Fruit fly (Drosophila melanogaster) whole organism, embryonic: ENCODE data around the gene CG31957.

Experiments used
- Bdp1 ChIP-seq: fragments of 200-800 bp; sonication (Bioruptor generic); optimal IDR thresholded peaks from 3 replicates; lab custom pipeline; 2016; ENCODE audit warnings: missing biosample characterization, missing genetic modification characterization
- Blimp-1 ChIP-seq: fragments of 200-800 bp; sonication (Bioruptor generic); optimal IDR thresholded peaks from 3 replicates; lab custom pipeline; 2018; ENCODE audit warnings: missing biosample characterization, missing genetic modification characterization, mild to moderate bottlenecking, moderate library complexity, missing genetic modification reagents
- CG10431 ChIP-seq: fragments of 200-800 bp; sonication (Bioruptor generic); optimal IDR thresholded peaks from 3 replicates; lab custom pipeline; 2018; ENCODE audit warnings: missing biosample characterization, mild to moderate bottlenecking, missing genetic modification characterization
- CG11093 ChIP-seq: fragments of 200-800 bp; sonication (Bioruptor generic); IDR thresholded peaks from 3 replicates; pipeline ENCODE4 v1.3.6; 2022; ENCODE audit warnings: missing biosample characterization, missing genetic modification characterization
- CG11456 ChIP-seq: fragments of 200-800 bp; sonication (Bioruptor generic); IDR thresholded peaks from 3 replicates; pipeline ENCODE4 v1.3.6; 2022; ENCODE audit warnings: missing biosample characterization, missing genetic modification characterization
- CG11504 ChIP-seq: fragments of 200-800 bp; sonication (Bioruptor generic); optimal IDR thresholded peaks from 3 replicates; lab custom pipeline; 2019; ENCODE audit warnings: missing biosample characterization, mild to moderate bottlenecking, missing genetic modification characterization, moderate library complexity
- CG11696 ChIP-seq: fragments of 200-800 bp; sonication (Bioruptor generic); IDR thresholded peaks from 2 replicates; pipeline ENCODE4 v1.3.6; 2022; ENCODE audit warnings: missing biosample characterization, missing genetic modification characterization
- CG12155 ChIP-seq: fragments of 200-800 bp; sonication (Bioruptor generic); optimal IDR thresholded peaks from 3 replicates; lab custom pipeline; 2016; ENCODE audit warnings: missing biosample characterization, missing genetic modification characterization
- CG12236 ChIP-seq: fragments of 200-800 bp; sonication (Bioruptor generic); optimal IDR thresholded peaks from 2 replicates; lab custom pipeline; 2016; ENCODE audit warnings: missing biosample characterization, missing genetic modification characterization
- CG13624 ChIP-seq: fragments of 200-800 bp; sonication (Bioruptor generic); optimal IDR thresholded peaks from 2 replicates; lab custom pipeline; 2016; ENCODE audit warnings: missing biosample characterization, missing genetic modification characterization
- CG15479 ChIP-seq: fragments of 200-800 bp; sonication (Bioruptor generic); optimal IDR thresholded peaks from 3 replicates; lab custom pipeline; 2019; ENCODE audit warnings: missing biosample characterization, mild to moderate bottlenecking, missing genetic modification characterization, moderate library complexity
- CG16863 ChIP-seq: fragments of 200-800 bp; sonication (Bioruptor generic); optimal IDR thresholded peaks from 3 replicates; lab custom pipeline; 2016; ENCODE audit warnings: missing biosample characterization, missing genetic modification characterization
- CG17328 ChIP-seq: fragments of 200-800 bp; sonication (Bioruptor generic); IDR thresholded peaks from 2 replicates; pipeline ENCODE4 v1.3.6; 2022; ENCODE audit warnings: missing biosample characterization, missing genetic modification characterization
- CG18599 ChIP-seq: fragments of 200-800 bp; sonication (Bioruptor generic); optimal IDR thresholded peaks from 3 replicates; lab custom pipeline; 2017; ENCODE audit warnings: missing biosample characterization, missing genetic modification characterization, mild to moderate bottlenecking, moderate library complexity, missing genetic modification reagents
- CG2120 ChIP-seq: fragments of 200-800 bp; sonication (Bioruptor generic); optimal IDR thresholded peaks from 3 replicates; lab custom pipeline; 2016; ENCODE audit warnings: missing biosample characterization, missing genetic modification characterization
- CG32532 ChIP-seq: fragments of 200-800 bp; sonication (Bioruptor generic); IDR thresholded peaks from 2 replicates; pipeline ENCODE4 v1.3.6; 2022; ENCODE audit warnings: missing biosample characterization, missing genetic modification characterization
- CG32772 ChIP-seq: fragments of 200-800 bp; sonication (Bioruptor generic); IDR thresholded peaks from 2 replicates; pipeline ENCODE4 v1.3.6; 2022; ENCODE audit warnings: missing biosample characterization, missing genetic modification characterization
- CG4328 ChIP-seq: fragments of 200-800 bp; sonication (Bioruptor generic); optimal IDR thresholded peaks from 3 replicates; lab custom pipeline; 2017; ENCODE audit warnings: missing biosample characterization, missing genetic modification reagents, missing genetic modification characterization
- CG6272 ChIP-seq: fragments of 200-800 bp; sonication (Bioruptor generic); IDR thresholded peaks from 2 replicates; pipeline ENCODE4 v1.3.6; 2022; ENCODE audit warnings: missing biosample characterization, missing genetic modification characterization
- CG8765 ChIP-seq: fragments of 200-800 bp; sonication (Bioruptor generic); IDR thresholded peaks from 2 replicates; pipeline ENCODE4 v1.3.6; 2022; ENCODE audit warnings: missing biosample characterization, missing genetic modification characterization
- CHES-1-like ChIP-seq: fragments of 200-800 bp; sonication (Bioruptor generic); optimal IDR thresholded peaks from 2 replicates; lab custom pipeline; 2016; ENCODE audit warnings: missing biosample characterization, missing genetic modification characterization
- CTCF ChIP-seq: fragments of 200-800 bp; sonication (Bioruptor generic); optimal IDR thresholded peaks from 2 replicates; lab custom pipeline; 2017; ENCODE audit warnings: missing biosample characterization, mild to moderate bottlenecking, missing genetic modification characterization, moderate library complexity
- GATAe ChIP-seq: fragments of 200-800 bp; sonication (Bioruptor generic); conservative IDR thresholded peaks from 2 replicates; pipeline ENCODE4 v1.3.6; 2022; ENCODE audit warnings: missing biosample characterization, missing genetic modification characterization
- H15 ChIP-seq: fragments of 200-800 bp; sonication (Bioruptor generic); IDR thresholded peaks from 3 replicates; pipeline ENCODE4 v1.3.6; 2022; ENCODE audit warnings: missing biosample characterization, missing genetic modification characterization
- H2.0 ChIP-seq: fragments of 200-800 bp; sonication (Bioruptor generic); IDR thresholded peaks from 2 replicates; pipeline ENCODE4 v1.3.6; 2022; ENCODE audit warnings: missing biosample characterization, missing genetic modification characterization
- HLH54F ChIP-seq: fragments of 200-800 bp; sonication (Bioruptor generic); optimal IDR thresholded peaks from 3 replicates; lab custom pipeline; 2016; ENCODE audit warnings: missing biosample characterization, missing genetic modification characterization
- Opbp ChIP-seq: fragments of 200-800 bp; sonication (Bioruptor generic); IDR thresholded peaks from 3 replicates; pipeline ENCODE4 v1.3.6; 2022; ENCODE audit warnings: missing biosample characterization, missing genetic modification characterization; ENCODE audit not compliant: partially characterized antibody
- Xbp1 ChIP-seq: fragments of 200-800 bp; sonication (Bioruptor generic); optimal IDR thresholded peaks from 3 replicates; lab custom pipeline; 2016; ENCODE audit warnings: missing biosample characterization, mild to moderate bottlenecking, missing genetic modification characterization
- al ChIP-seq: fragments of 200-800 bp; sonication (Bioruptor generic); IDR thresholded peaks from 2 replicates; pipeline ENCODE4 v1.3.6; 2022; ENCODE audit warnings: missing biosample characterization, missing genetic modification characterization
- ap ChIP-seq: fragments of 200-800 bp; sonication (Bioruptor generic); IDR thresholded peaks from 2 replicates; pipeline ENCODE4 v1.3.6; 2022; ENCODE audit warnings: missing biosample characterization, missing genetic modification characterization
- ara ChIP-seq: fragments of 200-800 bp; sonication (Bioruptor generic); IDR thresholded peaks from 2 replicates; pipeline ENCODE4 v1.3.6; 2022; ENCODE audit warnings: missing biosample characterization, missing genetic modification characterization
- corto ChIP-seq: fragments of 200-800 bp; sonication (Bioruptor generic); optimal IDR thresholded peaks from 2 replicates; lab custom pipeline; 2016; ENCODE audit warnings: missing biosample characterization, mild to moderate bottlenecking, missing genetic modification characterization, moderate library complexity
- ftz-f1 ChIP-seq: fragments of 200-800 bp; sonication (Bioruptor generic); optimal IDR thresholded peaks from 2 replicates; lab custom pipeline; 2016; ENCODE audit warnings: missing biosample characterization, missing genetic modification characterization
- fu2 ChIP-seq: fragments of 200-800 bp; sonication (Bioruptor generic); optimal IDR thresholded peaks from 2 replicates; lab custom pipeline; 2016; ENCODE audit warnings: missing biosample characterization, missing genetic modification characterization
- h ChIP-seq: fragments of >200 bp; optimal IDR thresholded peaks from 2 replicates; lab custom pipeline; 2017
- hkb ChIP-seq, 2 experiments: fragments of 200-800 bp in 1 of 2; fragments of >200 bp in 1 of 2; sonication (Bioruptor generic) in 1 of 2; IDR thresholded peaks in 1 of 2; optimal IDR thresholded peaks in 1 of 2; 2 replicates each; pipeline versions ENCODE4 v1.3.6 to Lab custom; 2017 to 2022; ENCODE audit warnings: missing biosample characterization in 1 of 2, missing genetic modification characterization in 1 of 2
- nmo ChIP-seq: fragments of 200-800 bp; sonication (Bioruptor generic); optimal IDR thresholded peaks from 2 replicates; lab custom pipeline; 2018; ENCODE audit warnings: missing biosample characterization, mild to moderate bottlenecking, missing genetic modification characterization, moderate library complexity
- prd ChIP-seq, 3 experiments: fragments of >200 bp in 2 of 3; fragments of 200-800 bp in 1 of 3; sonication (Bioruptor generic) in 1 of 3; optimal IDR thresholded peaks in 2 of 3; IDR thresholded peaks in 1 of 3; 2 replicates in 2 of 3; 3 replicates in 1 of 3; pipeline versions ENCODE4 v1.3.6 to Lab custom; 2017 to 2022; ENCODE audit warnings: missing biosample characterization in 1 of 3, missing genetic modification characterization in 1 of 3
- run ChIP-seq: fragments of 200-800 bp; sonication (Bioruptor generic); optimal IDR thresholded peaks from 3 replicates; lab custom pipeline; 2018; ENCODE audit warnings: missing biosample characterization, mild to moderate bottlenecking, missing genetic modification characterization
- sc ChIP-seq, 3 experiments: fragments of >200 bp in 2 of 3; fragments of 200-800 bp in 1 of 3; sonication (Bioruptor generic) in 1 of 3; optimal IDR thresholded peaks; 2 replicates in 2 of 3; 3 replicates in 1 of 3; lab custom pipeline; 2017; ENCODE audit warnings: mild to moderate bottlenecking in 1 of 3, missing biosample characterization in 1 of 3, missing genetic modification characterization in 1 of 3, missing genetic modification reagents in 1 of 3
- slbo ChIP-seq: fragments of 200-800 bp; sonication (Bioruptor generic); IDR thresholded peaks from 2 replicates; pipeline ENCODE4 v1.3.6; 2022; ENCODE audit warnings: missing biosample characterization, missing genetic modification characterization
- tap ChIP-seq: fragments of 200-800 bp; optimal IDR thresholded peaks from 3 replicates; lab custom pipeline; 2019; ENCODE audit warnings: missing biosample characterization, mild to moderate bottlenecking, missing genetic modification characterization, moderate library complexity
- tll ChIP-seq, 2 experiments: fragments of 200-800 bp in 1 of 2; fragments of >200 bp in 1 of 2; sonication (Bioruptor generic) in 1 of 2; optimal IDR thresholded peaks; 2 replicates each; lab custom pipeline; 2017 to 2019; ENCODE audit warnings: missing biosample characterization in 2 of 2, missing genetic modification characterization in 2 of 2, mild to moderate bottlenecking in 1 of 2, moderate library complexity in 1 of 2
- ttk ChIP-seq: fragments of 200-800 bp; sonication (Bioruptor generic); IDR thresholded peaks from 2 replicates; pipeline ENCODE4 v2.1.2; 2022; ENCODE audit warnings: missing biosample characterization, missing genetic modification characterization
- twi ChIP-seq: fragments of 200-800 bp; optimal IDR thresholded peaks from 2 replicates; lab custom pipeline; 2019; ENCODE audit warnings: missing biosample characterization, mild to moderate bottlenecking, missing genetic modification characterization, moderate library complexity
- unpg ChIP-seq: fragments of 200-800 bp; sonication (Bioruptor generic); optimal IDR thresholded peaks from 3 replicates; lab custom pipeline; 2018; ENCODE audit warnings: missing biosample characterization, mild to moderate bottlenecking, missing genetic modification characterization, moderate library complexity

CG31957 gene

dm6 chr2L:3893331-3893730, 21.1 kb upstream of the CG31957 start:
- TF ChIP-seq ftz-f1 (GFP tag; lab: Kevin White, UChicago) (no peak), H2.0 (GFP tag; lab: Robert Waterston, UW) (0 out of 2 replicates have a peak, but pooled peaks have one; percentile 41), CG12236 (GFP tag; lab: Kevin White, UChicago) (no peak), CG32532 (GFP tag; lab: Robert Waterston, UW) (0 out of 2 replicates have a peak, but pooled peaks have one; percentile 7), prd (optimal IDR thresholded peaks at IDR 0.05; lab: Kevin White, UChicago) (no peak), prd (GFP tag; IDR thresholded peaks at IDR 0.05; lab: Robert Waterston, UW) (no peak), hkb (optimal IDR thresholded peaks at IDR 0.05; lab: Kevin White, UChicago) (no peak), hkb (GFP tag; IDR thresholded peaks at IDR 0.05; lab: Robert Waterston, UW) (no peak), CG17328 (0 out of 2 replicates have a peak, but pooled peaks have one; percentile 11), CG16863 (GFP tag; lab: Kevin White, UChicago) (no peak), CHES-1-like (GFP tag; lab: Kevin White, UChicago) (no peak), CTCF (GFP tag; lab: Kevin White, UChicago) (peak; percentile 81), CG32772 (no peak), slbo (GFP tag; lab: Robert Waterston, UW) (0 out of 2 replicates have a peak, but pooled peaks have one; percentile 14), CG6272 (GFP tag; lab: Robert Waterston, UW) (peak; percentile 15; the same call in 1 of the 2 replicates), CG12155 (GFP tag; lab: Kevin White, UChicago) (no peak), fu2 (no peak), HLH54F (GFP tag; lab: Kevin White, UChicago) (no peak), CG11093 (0 out of 3 replicates have a peak, but pooled peaks have one; percentile 8), CG11456 (GFP tag; lab: Robert Waterston, UW) (0 out of 3 replicates have a peak, but pooled peaks have one; percentile 28), tll (GFP tag; optimal IDR thresholded peaks at IDR 0.05; lab: Kevin White, UChicago) (peak in 1 of 2 experiments; percentile 58), CG8765 (no peak), Blimp-1 (no peak)

- no peak for TF ChIP-seq unpg (GFP tag; lab: Kevin White, UChicago)
- peak; percentile 2 for TF ChIP-seq CG11504 (tag; lab: Kevin White, UChicago)
- TF ChIP-seq CG15479 (GFP tag; lab: Kevin White, UChicago): peak; percentile 18
- TF ChIP-seq ttk (GFP tag; lab: Robert Waterston, UW): no peak
- peak in 1 of 2 experiments; percentile 82 for TF ChIP-seq prd (optimal IDR thresholded peaks at IDR 0.05; lab: Kevin White, UChicago)
- no peak for TF ChIP-seq prd (GFP tag; IDR thresholded peaks at IDR 0.05; lab: Robert Waterston, UW)
- TF ChIP-seq GATAe (GFP tag; lab: Robert Waterston, UW): no peak
- no peak for TF ChIP-seq CG13624
- no peak for TF ChIP-seq ap (GFP tag; lab: Robert Waterston, UW)
- TF ChIP-seq Opbp (GFP tag; lab: Robert Waterston, UW): no peak
- TF ChIP-seq CG18599: no peak
- TF ChIP-seq run (tag; lab: Kevin White, UChicago): no peak
- TF ChIP-seq CTCF (GFP tag; lab: Kevin White, UChicago): peak; percentile 39
- TF ChIP-seq Xbp1 (GFP tag; lab: Kevin White, UChicago): no peak
These were observed 17.6 kb upstream of the CG31957 start for dm6 chr2L:3889865-3890264.

dm6 chr2L:3888754-3889603, 16.7 kb upstream of the CG31957 start:
- TF ChIP-seq CG11696: no peak
- TF ChIP-seq CG2120 (GFP tag; lab: Kevin White, UChicago): peak; percentile 49
- TF ChIP-seq nmo: peak; percentile 69
- no peak for TF ChIP-seq corto
- TF ChIP-seq H15: 0 out of 3 replicates have a peak, but pooled peaks have one; percentile 19
- TF ChIP-seq CG10431 (GFP tag; lab: Kevin White, UChicago): peak; percentile 8
- TF ChIP-seq al (GFP tag; lab: Robert Waterston, UW): peak; percentile 28; the same call in 1 of the 2 replicates
- no peak for TF ChIP-seq CHES-1-like (GFP tag; lab: Kevin White, UChicago)
- peak; percentile 13 for TF ChIP-seq tap
- TF ChIP-seq ara (GFP tag; lab: Robert Waterston, UW): no peak
- no peak for TF ChIP-seq h (lab: Kevin White, UChicago)
- TF ChIP-seq twi (tag; lab: Kevin White, UChicago): peak; percentile 31
- TF ChIP-seq sc (optimal IDR thresholded peaks at IDR 0.05; lab: Kevin White, UChicago): no peak
- TF ChIP-seq sc (GFP tag; optimal IDR thresholded peaks at IDR 0.05; lab: Kevin White, UChicago): peak; percentile 57
- TF ChIP-seq Bdp1: no peak
- peak; percentile 33 for TF ChIP-seq CG4328 (GFP tag; lab: Kevin White, UChicago)
